Fruit fly (Drosophila melanogaster): ENCODE results near the gene CG3819.

The CG3819 gene

DNA sequence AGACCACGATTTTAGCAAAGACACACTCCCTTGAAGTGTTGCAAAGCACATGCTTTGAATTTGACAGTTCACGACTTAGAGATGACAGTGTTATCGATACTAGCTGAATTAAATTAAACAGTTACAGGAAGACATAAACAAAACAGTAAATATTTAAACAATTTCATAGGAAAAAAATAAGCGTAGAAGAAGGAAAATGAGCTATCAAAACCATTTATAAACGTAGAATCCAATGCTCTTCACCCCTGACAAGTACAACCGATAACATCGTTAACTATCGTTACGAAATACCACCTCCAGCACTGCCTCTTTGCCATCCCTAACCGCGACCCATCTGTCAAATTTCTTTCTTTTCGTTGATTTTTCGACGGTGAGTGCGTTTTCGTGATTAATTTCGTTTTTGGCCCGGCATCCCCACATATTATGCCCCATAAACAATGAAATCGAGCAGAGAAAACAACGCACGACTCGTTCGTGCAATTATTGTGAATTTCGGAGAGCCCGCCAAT, 23.1 kb downstream of the CG3819 start, which contains the start of gene RpL26 (continued):
- TF ChIP-seq mld (GFP tag; IDR thresholded peaks at IDR 0.05; ENCODE audit: partially characterized antibody) (peak; percentile 90), CG9437 (GFP tag; optimal IDR thresholded peaks at IDR 0.05) (peak; percentile 77), klu (GFP tag; IDR thresholded peaks at IDR 0.05) (peak; percentile 69; the same call in 1 of the 2 replicates), CG12769 (tag; optimal IDR thresholded peaks at IDR 0.05) (peak; percentile 56), Kr (GFP tag; optimal IDR thresholded peaks at IDR 0.05) (no peak), CG2129 (GFP tag; IDR thresholded peaks at IDR 0.05; ENCODE audit: partially characterized antibody) (peak; percentile 98), YL-1 (GFP tag; optimal IDR thresholded peaks at IDR 0.05) (peak; percentile 89), dimm (GFP tag; IDR thresholded peaks at IDR 0.05) (no peak), run (tag; optimal IDR thresholded peaks at IDR 0.05) (no peak), danr (GFP tag; IDR thresholded peaks at IDR 0.05) (no peak), Spps (tag; optimal IDR thresholded peaks at IDR 0.05) (no peak), CG8281 (tag; optimal IDR thresholded peaks at IDR 0.05) (no peak), CG12104 (GFP tag; optimal IDR thresholded peaks at IDR 0.05) (peak; percentile 62), Fer3 (tag; optimal IDR thresholded peaks at IDR 0.05) (peak; percentile 42), CG32767 (GFP tag; IDR thresholded peaks at IDR 0.05) (peak; percentile 22; the same call in 1 of the 2 replicates), CG9932 (GFP tag; IDR thresholded peaks at IDR 0.05) (peak; percentile 92), ham (GFP tag; IDR thresholded peaks at IDR 0.05) (no peak), HLHmδ (GFP tag; optimal IDR thresholded peaks at IDR 0.05) (no peak), Elba2 (GFP tag; optimal IDR thresholded peaks at IDR 0.05) (peak; percentile 71), CG17829 (tag; optimal IDR thresholded peaks at IDR 0.05) (peak; percentile 76), chif (GFP tag; optimal IDR thresholded peaks at IDR 0.05) (peak; percentile 55 to 81), ash1 (GFP tag; optimal IDR thresholded peaks at IDR 0.05) (no peak), dpn (GFP tag; optimal IDR thresholded peaks at IDR 0.05) (peak; percentile 79 to 89), CrebB (tag; optimal IDR thresholded peaks at IDR 0.05) (peak; percentile 61), Eip74EF (GFP tag; optimal IDR thresholded peaks at IDR 0.05) (peak in 1 of 2 experiments; percentile 35), CG15269 (tag; optimal IDR thresholded peaks at IDR 0.05) (no peak), CG42726 (GFP tag; IDR thresholded peaks at IDR 0.05; ENCODE audit: partially characterized antibody) (no peak; the same call in none of the 2 replicates), CG13123 (GFP tag; optimal IDR thresholded peaks at IDR 0.05) (peak; percentile 64), CG30020 (tag; optimal IDR thresholded peaks at IDR 0.05) (peak; percentile 77), repo (GFP tag; optimal IDR thresholded peaks at IDR 0.05) (peak; percentile 56), CG7963 (GFP tag; IDR thresholded peaks at IDR 0.05; ENCODE audit: partially characterized antibody) (peak; percentile 85), CG12391 (tag; optimal IDR thresholded peaks at IDR 0.05) (peak; percentile 83), CG10321 (GFP tag; IDR thresholded peaks at IDR 0.05) (no peak), slou (GFP tag; optimal IDR thresholded peaks at IDR 0.05) (peak; percentile 46), CoRest (tag; optimal IDR thresholded peaks at IDR 0.05) (peak; percentile 90), Adf1 (GFP tag; IDR thresholded peaks at IDR 0.05) (peak; percentile 43), Poxn (GFP tag; IDR thresholded peaks at IDR 0.05) (no peak), trh (GFP tag; optimal IDR thresholded peaks at IDR 0.05) (peak; percentile 54), Jarid2 (GFP tag; optimal IDR thresholded peaks at IDR 0.05) (no peak), slbo (GFP tag; IDR thresholded peaks at IDR 0.05) (peak; percentile 80), CG11696 (GFP tag; IDR thresholded peaks at IDR 0.05) (no peak), sc (optimal IDR thresholded peaks at IDR 0.05) (no peak), sc (GFP tag; optimal IDR thresholded peaks at IDR 0.05) (peak; percentile 44), tx (GFP tag; optimal IDR thresholded peaks at IDR 0.05) (peak; percentile 85), chm (GFP tag; IDR thresholded peaks at IDR 0.05) (no peak), nom (GFP tag; optimal IDR thresholded peaks at IDR 0.05) (peak; percentile 74), CG10267 (tag; optimal IDR thresholded peaks at IDR 0.05) (peak; percentile 93), CG8388 (GFP tag; optimal IDR thresholded peaks at IDR 0.05) (peak; percentile 66), sim (GFP tag; IDR thresholded peaks at IDR 0.05) (no peak), ERR (GFP tag; optimal IDR thresholded peaks at IDR 0.05) (peak; percentile 26)

All from whole organism, embryonic.